Worm (Caenorhabditis elegans) whole organism, L4 larva: ENCODE data around the gene fdgt-2.

Experiments
- F44E2.7 ChIP-seq: fragments of 200-800 bp; sonication (Bioruptor generic); IDR thresholded peaks from 2 replicates; pipeline ENCODE4 v2.1.2; 2022; ENCODE audit warnings: missing genetic modification characterization, missing compliant biosample characterization
- dpl-1 ChIP-seq: fragments of 150-350 bp; optimal IDR thresholded peaks from 2 replicates; lab custom pipeline; 2014; ENCODE audit warnings: missing biosample characterization, missing genetic modification reagents, missing genetic modification characterization
- dve-1 ChIP-seq: sonication (generic microtip); optimal IDR thresholded peaks from 2 replicates; lab custom pipeline; 2017; ENCODE audit warnings: antibody characterized with exemption, mild to moderate bottlenecking, missing genetic modification characterization, missing compliant biosample characterization; ENCODE audit not compliant: insufficient read depth
- lin-1 ChIP-seq: fragments of 200-800 bp; sonication (Bioruptor generic); IDR thresholded peaks from 2 replicates; pipeline ENCODE4 v1.3.6; 2022; ENCODE audit warnings: missing genetic modification reagents, missing genetic modification characterization, missing compliant biosample characterization
- lin-39 ChIP-seq: fragments of 150-350 bp; optimal IDR thresholded peaks from 2 replicates; lab custom pipeline; 2014; ENCODE audit warnings: missing biosample characterization, missing genetic modification reagents, missing genetic modification characterization
- lir-3 ChIP-seq: sonication (generic microtip); optimal IDR thresholded peaks from 2 replicates; lab custom pipeline; 2016; ENCODE audit warnings: mild to moderate bottlenecking, missing genetic modification characterization, missing compliant biosample characterization
- mep-1 ChIP-seq: fragments of 150-350 bp; sonication (generic microtip); optimal IDR thresholded peaks from 3 replicates; lab custom pipeline; 2014; ENCODE audit warnings: missing biosample characterization, missing genetic modification characterization
- mxl-2 ChIP-seq: fragments of 200-800 bp; sonication (Bioruptor generic); conservative IDR thresholded peaks from 2 replicates; pipeline ENCODE4 v1.3.6; 2022; ENCODE audit warnings: missing genetic modification reagents, missing genetic modification characterization, missing compliant biosample characterization
- nhr-111 ChIP-seq: fragments of 200-800 bp; sonication (Bioruptor generic); optimal IDR thresholded peaks from 2 replicates; lab custom pipeline; 2018; ENCODE audit warnings: mild to moderate bottlenecking, missing genetic modification characterization, missing compliant biosample characterization
- nhr-77 ChIP-seq: fragments of 150-350 bp; optimal IDR thresholded peaks from 2 replicates; lab custom pipeline; 2014; ENCODE audit warnings: missing biosample characterization, missing genetic modification characterization
- saeg-2 ChIP-seq: fragments of 200-800 bp; sonication (Bioruptor generic); IDR thresholded peaks from 2 replicates; pipeline ENCODE4 v1.3.6; 2022; ENCODE audit warnings: missing genetic modification reagents, missing genetic modification characterization, missing compliant biosample characterization
- snpc-4 ChIP-seq: fragments of 150-350 bp; optimal IDR thresholded peaks from 2 replicates; lab custom pipeline; 2014; ENCODE audit warnings: missing biosample characterization, missing genetic modification characterization
- unc-130 ChIP-seq: sonication (generic microtip); optimal IDR thresholded peaks from 2 replicates; lab custom pipeline; 2016; ENCODE audit warnings: missing genetic modification reagents, missing genetic modification characterization, missing compliant biosample characterization
- zip-2 ChIP-seq: fragments of 150-350 bp; optimal IDR thresholded peaks from 2 replicates; lab custom pipeline; 2014; ENCODE audit warnings: missing biosample characterization, missing genetic modification characterization

DNA sequence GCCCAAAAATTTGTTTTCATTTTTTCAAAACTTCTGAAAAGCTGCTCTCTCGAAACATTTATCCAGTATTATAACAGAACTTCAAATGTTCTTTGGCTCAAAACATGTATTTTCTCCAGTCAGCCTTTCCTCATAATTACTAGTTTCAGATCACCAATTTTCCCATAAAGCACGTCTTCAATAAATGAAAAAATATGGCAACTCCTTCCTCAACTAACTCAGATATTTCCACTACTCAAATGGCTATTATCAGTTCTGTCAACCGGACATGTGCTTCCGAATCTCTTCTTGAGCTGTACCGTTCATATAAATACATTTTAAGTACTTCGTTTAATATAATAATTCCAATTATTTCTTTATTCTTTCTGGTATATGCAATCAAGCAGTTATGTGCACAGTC lies 9.9 kb upstream of the fdgt-2 start, which contains the start of gene sra-13:
- TF ChIP-seq mep-1 (tag; lab: Kevin White, UChicago) (no peak), lin-39 (tag; lab: Kevin White, UChicago) (no peak), unc-130 (GFP tag; lab: Kevin White, UChicago) (no peak), lir-3 (tag; lab: Kevin White, UChicago) (no peak), lin-1 (GFP tag; lab: Robert Waterston, UW) (no peak), dpl-1 (no peak), F44E2.7 (no peak), dve-1 (tag; lab: Kevin White, UChicago) (no peak), zip-2 (tag; lab: Kevin White, UChicago) (no peak), mxl-2 (GFP tag; lab: Robert Waterston, UW) (no peak), nhr-77 (no peak), saeg-2 (GFP tag; lab: Robert Waterston, UW) (no peak), nhr-111 (GFP tag; lab: Kevin White, UChicago) (no peak), snpc-4 (tag; lab: Kevin White, UChicago) (no peak)
